Fruit fly (Drosophila melanogaster): ENCODE measurements around the gene GstZ2.

The GstZ2 gene

DNA sequence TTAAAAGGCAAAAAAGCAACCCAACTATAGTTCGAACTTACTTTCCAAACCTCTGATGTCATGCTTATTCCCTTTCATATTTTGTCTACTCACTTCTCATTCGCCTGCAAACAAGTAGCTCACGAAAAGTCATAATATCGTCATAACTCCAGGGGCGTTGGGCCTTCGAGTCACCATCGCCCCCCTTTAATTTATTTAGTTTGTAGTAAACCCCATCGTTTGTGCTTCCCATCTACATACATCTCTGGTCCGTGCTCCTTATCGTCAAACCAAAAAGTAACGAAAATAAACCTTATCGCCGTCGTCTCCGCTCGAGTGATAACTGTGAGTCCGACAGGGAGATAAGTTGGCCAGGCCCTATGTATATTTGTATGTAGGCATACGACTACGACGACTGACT is 31.5 kb downstream of the GstZ2 start (continued):
- TF ChIP-seq CG18262 (tag; optimal IDR thresholded peaks at IDR 0.05), result peak; percentile 28
- TF ChIP-seq ATbp (GFP tag; optimal IDR thresholded peaks at IDR 0.05), result peak; percentile 45
- TF ChIP-seq pita (GFP tag; optimal IDR thresholded peaks at IDR 0.05), result no peak
- no peak for TF ChIP-seq tio (GFP tag; optimal IDR thresholded peaks at IDR 0.05)
- no peak for TF ChIP-seq org-1 (GFP tag; optimal IDR thresholded peaks at IDR 0.05)
- TF ChIP-seq CG30020 (tag; optimal IDR thresholded peaks at IDR 0.05), result no peak
- peak; percentile 79 for TF ChIP-seq CG7786 (GFP tag; optimal IDR thresholded peaks at IDR 0.05)
- peak in 1 of 2 experiments; percentile 84 for TF ChIP-seq eve (GFP tag; optimal IDR thresholded peaks at IDR 0.05)
- TF ChIP-seq Myb (GFP tag; optimal IDR thresholded peaks at IDR 0.05), result peak; percentile 51
- no peak for TF ChIP-seq ato (GFP tag; IDR thresholded peaks at IDR 0.05; ENCODE audit: partially characterized antibody)
- TF ChIP-seq CG6654 (GFP tag; optimal IDR thresholded peaks at IDR 0.05), result no peak
- TF ChIP-seq cato (GFP tag; optimal IDR thresholded peaks at IDR 0.05; ENCODE audit: borderline replicate concordance), result no peak
- no peak for TF ChIP-seq CG14965 (GFP tag; optimal IDR thresholded peaks at IDR 0.05; ENCODE audit: borderline replicate concordance)
- TF ChIP-seq CG15479 (GFP tag; optimal IDR thresholded peaks at IDR 0.05), result no peak
- TF ChIP-seq Gsc (GFP tag; IDR thresholded peaks at IDR 0.05), result no peak
- TF ChIP-seq Ets65A (GFP tag), result peak; percentile 87
- peak; percentile 41 for TF ChIP-seq CG9727 (GFP tag; optimal IDR thresholded peaks at IDR 0.05)
- TF ChIP-seq CG17568 (GFP tag; optimal IDR thresholded peaks at IDR 0.05), result peak; percentile 22
- peak; percentile 7 for TF ChIP-seq tup (GFP tag; optimal IDR thresholded peaks at IDR 0.05)
- peak; percentile 70 for TF ChIP-seq CG12219 (GFP tag; optimal IDR thresholded peaks at IDR 0.05)
- no peak for TF ChIP-seq chinmo (GFP tag; IDR thresholded peaks at IDR 0.05; ENCODE audit: partially characterized antibody)
- TF ChIP-seq Dref (GFP tag; IDR thresholded peaks at IDR 0.05), result no peak
- TF ChIP-seq CG13296 (GFP tag; optimal IDR thresholded peaks at IDR 0.05), result peak; percentile 72
- no peak for TF ChIP-seq cg (GFP tag; optimal IDR thresholded peaks at IDR 0.05)
- TF ChIP-seq CG15601 (tag; optimal IDR thresholded peaks at IDR 0.05), result peak; percentile 66
- TF ChIP-seq CG18599 (GFP tag; optimal IDR thresholded peaks at IDR 0.05), result peak; percentile 94
- no peak for TF ChIP-seq kah (GFP tag; optimal IDR thresholded peaks at IDR 0.05)
- TF ChIP-seq dmrt11E (tag; optimal IDR thresholded peaks at IDR 0.05), result no peak
- TF ChIP-seq CG14860 (GFP tag; IDR thresholded peaks at IDR 0.05; ENCODE audit: partially characterized antibody), result no peak
- TF ChIP-seq vnd (GFP tag; IDR thresholded peaks at IDR 0.05; ENCODE audit: partially characterized antibody), result no peak
- TF ChIP-seq CG2678 (tag; optimal IDR thresholded peaks at IDR 0.05), result peak; percentile 84
- no peak for TF ChIP-seq TFAM (GFP tag; optimal IDR thresholded peaks at IDR 0.05)
- peak; percentile 63 to 72 for TF ChIP-seq dpn (GFP tag; optimal IDR thresholded peaks at IDR 0.05)
- TF ChIP-seq CG6765 (GFP tag; optimal IDR thresholded peaks at IDR 0.05), result no peak
- TF ChIP-seq Blimp-1 (GFP tag; optimal IDR thresholded peaks at IDR 0.05), result peak; percentile 60
- TF ChIP-seq Dek (tag; optimal IDR thresholded peaks at IDR 0.05), result peak; percentile 68
- peak; percentile 79 for TF ChIP-seq BtbVII (GFP tag; optimal IDR thresholded peaks at IDR 0.05)
- TF ChIP-seq Atf3 (GFP tag; optimal IDR thresholded peaks at IDR 0.05), result peak; percentile 17
- no peak for TF ChIP-seq trem (tag; optimal IDR thresholded peaks at IDR 0.05)
- TF ChIP-seq H2.0 (GFP tag; IDR thresholded peaks at IDR 0.05), result peak; percentile 61; the same call in 1 of the 2 replicates
- TF ChIP-seq Dad (GFP tag; optimal IDR thresholded peaks at IDR 0.05), result peak; percentile 49
- TF ChIP-seq CG7271 (tag; optimal IDR thresholded peaks at IDR 0.05), result no peak
- TF ChIP-seq lov (optimal IDR thresholded peaks at IDR 0.05), result no peak
- TF ChIP-seq lov (GFP tag; IDR thresholded peaks at IDR 0.05), result no peak
- TF ChIP-seq disco-r (GFP tag; optimal IDR thresholded peaks at IDR 0.05), result peak; percentile 5
- peak; percentile 66 for TF ChIP-seq Dip3 (GFP tag; optimal IDR thresholded peaks at IDR 0.05)
- peak; percentile 93 for TF ChIP-seq CG2120 (GFP tag; optimal IDR thresholded peaks at IDR 0.05)
- peak; percentile 67; the same call in 1 of the 2 replicates for TF ChIP-seq CG5953 (GFP tag; IDR thresholded peaks at IDR 0.05)
- TF ChIP-seq dati (GFP tag; IDR thresholded peaks at IDR 0.05), result no peak
- TF ChIP-seq CG4328 (GFP tag; optimal IDR thresholded peaks at IDR 0.05), result peak; percentile 32
